Worm (Caenorhabditis elegans) whole organism, L3 larva: ENCODE results near the gene srbc-8.

Source experiments
- R02D3.7 ChIP-seq: fragments of 150-350 bp; optimal IDR thresholded peaks from 2 replicates; lab custom pipeline; 2014; ENCODE audit warnings: missing biosample characterization, missing genetic modification characterization
- ama-1 ChIP-seq: fragments of 150-350 bp; optimal IDR thresholded peaks from 2 replicates; lab custom pipeline; 2018
- ceh-28 ChIP-seq: fragments of 150-350 bp; optimal IDR thresholded peaks from 2 replicates; lab custom pipeline; 2014; ENCODE audit warnings: missing biosample characterization, missing genetic modification reagents, missing genetic modification characterization
- ceh-82 ChIP-seq: fragments of 150-350 bp; optimal IDR thresholded peaks from 2 replicates; lab custom pipeline; 2014; ENCODE audit warnings: missing biosample characterization, missing genetic modification characterization
- ceh-9 ChIP-seq: sonication (generic microtip); optimal IDR thresholded peaks from 2 replicates; lab custom pipeline; 2018; ENCODE audit warnings: missing biosample characterization, missing genetic modification characterization
- daf-12 ChIP-seq: fragments of 150-350 bp; optimal IDR thresholded peaks from 2 replicates; lab custom pipeline; 2014; ENCODE audit warnings: missing biosample characterization, missing genetic modification reagents, missing genetic modification characterization
- egl-27 ChIP-seq: sonication (generic microtip); optimal IDR thresholded peaks from 4 replicates; lab custom pipeline; 2017; ENCODE audit warnings: missing biosample characterization, missing genetic modification reagents, missing genetic modification characterization
- hmg-11 ChIP-seq: sonication (generic microtip); optimal IDR thresholded peaks from 2 replicates; lab custom pipeline; 2016; ENCODE audit warnings: missing genetic modification characterization, missing compliant biosample characterization
- lin-39 ChIP-seq: fragments of 150-350 bp; optimal IDR thresholded peaks from 2 replicates; lab custom pipeline; 2018; ENCODE audit warnings: missing biosample characterization, missing genetic modification reagents, missing genetic modification characterization
- mdl-1 ChIP-seq: fragments of 150-350 bp; optimal IDR thresholded peaks from 2 replicates; lab custom pipeline; 2014; ENCODE audit warnings: missing biosample characterization, missing genetic modification characterization
- nfya-1 ChIP-seq: sonication (generic microtip); optimal IDR thresholded peaks from 2 replicates; lab custom pipeline; 2017; ENCODE audit warnings: missing genetic modification characterization, mild to moderate bottlenecking, missing compliant biosample characterization, antibody characterized with exemption, moderate library complexity; ENCODE audit not compliant: insufficient read depth
- nhr-25 ChIP-seq: sonication (generic microtip); optimal IDR thresholded peaks from 2 replicates; lab custom pipeline; 2017; ENCODE audit warnings: missing biosample characterization, missing genetic modification characterization
- nhr-76 ChIP-seq: fragments of 150-350 bp; sonication (generic microtip); optimal IDR thresholded peaks from 5 replicates; lab custom pipeline; 2014; ENCODE audit warnings: missing biosample characterization, missing genetic modification characterization
- pqm-1 ChIP-seq: fragments of 150-350 bp; optimal IDR thresholded peaks from 2 replicates; lab custom pipeline; 2017; ENCODE audit warnings: missing biosample characterization, missing genetic modification characterization, inconsistent platforms
- snpc-4 ChIP-seq: fragments of 150-350 bp; optimal IDR thresholded peaks from 2 replicates; lab custom pipeline; 2014; ENCODE audit warnings: missing biosample characterization, missing genetic modification characterization

Gene srbc-8

DNA sequence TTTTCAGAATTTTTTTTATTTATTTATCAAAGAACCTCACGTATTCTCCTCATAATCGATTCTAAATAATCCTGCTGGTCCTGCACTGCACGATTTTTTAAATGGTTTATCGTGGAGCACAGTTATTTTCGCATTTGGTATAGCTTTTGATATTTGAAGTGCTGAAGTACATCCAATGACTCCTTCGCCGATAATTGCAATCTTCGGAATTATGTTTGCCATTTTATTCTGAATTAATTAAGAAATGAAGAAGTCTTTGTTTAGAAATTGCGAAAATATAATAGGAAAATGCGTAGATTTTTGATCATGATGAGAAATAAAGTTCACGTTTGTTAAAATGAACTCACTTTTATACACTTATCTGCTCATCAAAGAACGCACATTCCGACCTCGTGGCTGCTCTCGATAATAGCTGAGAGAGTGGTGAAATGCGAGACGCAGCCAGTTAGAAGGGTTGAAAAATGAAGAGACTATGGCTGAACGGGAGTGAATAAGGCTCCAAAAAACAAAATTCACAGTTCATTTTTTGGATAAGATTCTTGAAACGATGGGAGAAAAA lies 50.0 kb downstream of the srbc-8 start (continued):
- no peak for TF ChIP-seq daf-12 (tag; lab: Kevin White, UChicago)
- peak; percentile 50 for TF ChIP-seq nfya-1
- TF ChIP-seq hmg-11 (tag; lab: Kevin White, UChicago), result peak; percentile 27
- TF ChIP-seq ceh-9 (tag; lab: Kevin White, UChicago), result no peak
- peak; percentile 76 for TF ChIP-seq mdl-1 (tag; lab: Kevin White, UChicago)
- TF ChIP-seq ceh-82 (tag; lab: Kevin White, UChicago), result no peak
- TF ChIP-seq pqm-1 (tag; lab: Kevin White, UChicago), result peak; percentile 91
- peak; percentile 21 for TF ChIP-seq snpc-4 (tag; lab: Kevin White, UChicago)
- TF ChIP-seq ama-1 (lab: Kevin White, UChicago), result peak; percentile 42
- TF ChIP-seq nhr-76 (tag; lab: Kevin White, UChicago), result no peak
- TF ChIP-seq lin-39 (tag; lab: Kevin White, UChicago), result peak; percentile 51
- no peak for TF ChIP-seq egl-27
- no peak for TF ChIP-seq R02D3.7 (tag; lab: Kevin White, UChicago)
- TF ChIP-seq ceh-28 (tag; lab: Kevin White, UChicago), result no peak
- no peak for TF ChIP-seq nhr-25
